Worm (Caenorhabditis elegans) whole organism, L4 larva: Measurements from ENCODE around the gene F31E9.6.
"Not testable (repeated sequence)": the region's sequence is repeated elsewhere in the genome, so short reads cannot be mapped to it uniquely, and the experiment has no call there.

Experiments
- F26F4.8 ChIP-seq: fragments of 200-800 bp; sonication (Bioruptor generic); conservative IDR thresholded peaks from 2 replicates; pipeline ENCODE4 v1.3.6; 2022; ENCODE audit warnings: missing genetic modification characterization, missing compliant biosample characterization
- R02D3.7 ChIP-seq: fragments of 150-350 bp; sonication (generic microtip); optimal IDR thresholded peaks from 3 replicates; lab custom pipeline; 2014; ENCODE audit warnings: missing biosample characterization, missing genetic modification characterization
- T20F7.1 ChIP-seq: fragments of 200-800 bp; sonication (Bioruptor generic); optimal IDR thresholded peaks from 2 replicates; lab custom pipeline; 2018; ENCODE audit warnings: mild to moderate bottlenecking, missing genetic modification characterization, missing compliant biosample characterization
- Y48G9A.11 ChIP-seq: fragments of 200-800 bp; sonication (Bioruptor generic); IDR thresholded peaks from 2 replicates; pipeline ENCODE4 v1.3.6; 2022; ENCODE audit warnings: missing genetic modification reagents, missing genetic modification characterization, missing compliant biosample characterization
- Y75B8A.6 ChIP-seq: fragments of 200-800 bp; sonication (Bioruptor generic); IDR thresholded peaks from 2 replicates; pipeline ENCODE4 v1.3.6; 2022; ENCODE audit warnings: missing genetic modification reagents, missing genetic modification characterization, missing compliant biosample characterization
- aha-1 ChIP-seq: fragments of 150-350 bp; peaks from one replicate; lab custom pipeline; 2014; ENCODE audit warnings: missing biosample characterization, missing genetic modification characterization
- arid-1 ChIP-seq: fragments of 200-800 bp; sonication (Bioruptor generic); conservative IDR thresholded peaks from 2 replicates; pipeline ENCODE4 v1.3.6; 2022; ENCODE audit warnings: missing genetic modification reagents, missing genetic modification characterization, missing compliant biosample characterization
- attf-4 ChIP-seq: sonication (generic microtip); optimal IDR thresholded peaks from 3 replicates; lab custom pipeline; 2017; ENCODE audit warnings: missing biosample characterization, missing genetic modification characterization
- ceh-44 ChIP-seq: fragments of 200-800 bp; sonication (Bioruptor generic); IDR thresholded peaks from 2 replicates; pipeline ENCODE4 v1.3.6; 2022; ENCODE audit warnings: missing genetic modification reagents, missing genetic modification characterization, missing compliant biosample characterization
- ces-1 ChIP-seq: fragments of 150-350 bp; sonication (generic microtip); optimal IDR thresholded peaks from 4 replicates; lab custom pipeline; 2014; ENCODE audit warnings: missing biosample characterization, missing genetic modification reagents, missing genetic modification characterization
- dmd-6 ChIP-seq: fragments of 200-800 bp; sonication (Bioruptor generic); IDR thresholded peaks from 2 replicates; pipeline ENCODE4 v1.3.6; 2022; ENCODE audit warnings: missing genetic modification reagents, missing genetic modification characterization, missing compliant biosample characterization
- dmd-8 ChIP-seq: fragments of 200-800 bp; sonication (Bioruptor generic); IDR thresholded peaks from 2 replicates; pipeline ENCODE4 v1.3.6; 2022; ENCODE audit warnings: missing genetic modification characterization, missing compliant biosample characterization
- dmd-9 ChIP-seq: fragments of 200-800 bp; sonication (Bioruptor generic); IDR thresholded peaks from 2 replicates; pipeline ENCODE4 v1.3.6; 2022; ENCODE audit warnings: missing genetic modification reagents, missing genetic modification characterization, missing compliant biosample characterization
- duxl-1 ChIP-seq: sonication (generic microtip); optimal IDR thresholded peaks from 2 replicates; lab custom pipeline; 2016; ENCODE audit warnings: mild to moderate bottlenecking, missing genetic modification characterization, moderate library complexity, missing compliant biosample characterization; ENCODE audit not compliant: poor library complexity
- gei-8 ChIP-seq: fragments of 200-800 bp; sonication (Bioruptor generic); optimal IDR thresholded peaks from 2 replicates; lab custom pipeline; 2018; ENCODE audit warnings: mild to moderate bottlenecking, missing genetic modification characterization, missing compliant biosample characterization
- hif-1 ChIP-seq, 2 experiments: sonication (generic microtip); optimal IDR thresholded peaks; 2 replicates each; lab custom pipeline; 2016 to 2017; ENCODE audit warnings: missing compliant biosample characterization in 2 of 2, missing genetic modification characterization in 2 of 2, missing genetic modification reagents in 2 of 2, missing genotype in 2 of 2, mild to moderate bottlenecking in 1 of 2
- lsy-2 ChIP-seq, 2 experiments: fragments of 150-350 bp in 1 of 2; sonication (generic microtip) in 1 of 2; optimal IDR thresholded peaks; 2 replicates each; lab custom pipeline; 2014 to 2017; ENCODE audit warnings: missing biosample characterization in 2 of 2, missing genetic modification characterization in 2 of 2
- mxl-3 ChIP-seq: fragments of 200-800 bp; sonication (Bioruptor generic); optimal IDR thresholded peaks from 2 replicates; lab custom pipeline; 2018; ENCODE audit warnings: mild to moderate bottlenecking, missing genetic modification characterization, missing compliant biosample characterization
- nhr-10 ChIP-seq: fragments of 150-350 bp; optimal IDR thresholded peaks from 2 replicates; lab custom pipeline; 2014; ENCODE audit warnings: missing biosample characterization, missing genetic modification characterization
- nhr-102 ChIP-seq: sonication (generic microtip); optimal IDR thresholded peaks from 2 replicates; lab custom pipeline; 2016; ENCODE audit warnings: mild to moderate bottlenecking, missing genetic modification characterization, moderate library complexity, missing compliant biosample characterization
- nhr-41 ChIP-seq: fragments of 200-800 bp; sonication (Bioruptor generic); IDR thresholded peaks from 2 replicates; pipeline ENCODE4 v1.3.6; 2022; ENCODE audit warnings: missing genetic modification reagents, missing genetic modification characterization, missing compliant biosample characterization
- nhr-48 ChIP-seq: sonication (generic microtip); optimal IDR thresholded peaks from 2 replicates; lab custom pipeline; 2016; ENCODE audit warnings: mild to moderate bottlenecking, missing genetic modification characterization, missing compliant biosample characterization
- nhr-6 ChIP-seq: fragments of 150-350 bp; optimal IDR thresholded peaks from 2 replicates; lab custom pipeline; 2014; ENCODE audit warnings: missing biosample characterization, missing genetic modification characterization
- nhr-77 ChIP-seq: fragments of 150-350 bp; optimal IDR thresholded peaks from 2 replicates; lab custom pipeline; 2014; ENCODE audit warnings: missing biosample characterization, missing genetic modification characterization
- php-3 ChIP-seq: fragments of 200-800 bp; sonication (Bioruptor generic); IDR thresholded peaks from 2 replicates; pipeline ENCODE4 v1.3.6; 2022; ENCODE audit warnings: missing genetic modification reagents, missing genetic modification characterization, missing compliant biosample characterization
- saeg-2 ChIP-seq: fragments of 200-800 bp; sonication (Bioruptor generic); IDR thresholded peaks from 2 replicates; pipeline ENCODE4 v1.3.6; 2022; ENCODE audit warnings: missing genetic modification reagents, missing genetic modification characterization, missing compliant biosample characterization
- snpc-1.2 ChIP-seq: fragments of 200-800 bp; sonication (Bioruptor generic); IDR thresholded peaks from 2 replicates; pipeline ENCODE4 v1.3.6; 2022; ENCODE audit warnings: missing genetic modification reagents, missing genetic modification characterization, missing compliant biosample characterization
- unc-39 ChIP-seq: sonication (generic microtip); optimal IDR thresholded peaks from 2 replicates; lab custom pipeline; 2017; ENCODE audit warnings: missing biosample characterization, missing genetic modification characterization
- unc-62 ChIP-seq, 3 experiments: fragments of 150-350 bp in 1 of 3; sonication (generic microtip); optimal IDR thresholded peaks in 2 of 3; peaks in 1 of 3; 1 replicate in 1 of 3; 2 replicates in 2 of 3; lab custom pipeline; 2014 to 2017; ENCODE audit warnings: missing biosample characterization in 3 of 3, missing genetic modification characterization in 3 of 3, missing genetic modification reagents in 3 of 3, missing genotype in 1 of 3
- zip-2 ChIP-seq: fragments of 150-350 bp; optimal IDR thresholded peaks from 2 replicates; lab custom pipeline; 2014; ENCODE audit warnings: missing biosample characterization, missing genetic modification characterization
- ztf-11 ChIP-seq: fragments of 150-350 bp; optimal IDR thresholded peaks from 2 replicates; lab custom pipeline; 2014; ENCODE audit warnings: missing biosample characterization, missing genetic modification characterization

The F31E9.6 gene

DNA sequence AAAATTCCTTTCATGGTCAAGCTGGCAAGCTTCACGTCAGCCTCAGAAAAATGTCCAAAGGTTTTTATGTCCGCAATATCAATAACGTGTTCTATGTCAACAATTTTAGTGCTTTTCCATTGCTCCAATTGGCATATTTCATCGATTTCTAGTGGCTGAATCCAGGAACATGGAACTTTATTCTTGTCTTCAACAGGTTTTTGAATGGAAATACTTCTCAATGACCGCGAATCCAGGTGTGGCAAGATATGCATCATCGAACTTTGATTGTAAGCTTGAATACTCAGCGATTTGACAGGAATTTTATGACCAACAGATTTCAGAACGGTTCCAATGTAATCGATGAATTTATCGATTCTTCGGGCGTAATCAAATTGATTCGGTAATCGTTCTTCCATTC, 16.3 kb downstream of the F31E9.6 start:
- TF ChIP-seq ztf-11 (tag; lab: Kevin White, UChicago), result no peak
- TF ChIP-seq unc-62 (GFP tag; optimal IDR thresholded peaks at IDR 0.05 in 1 of 2; lab: Kevin White, UChicago), result peak in 1 of 2 experiments; percentile 92
- TF ChIP-seq unc-62 (tag; optimal IDR thresholded peaks at IDR 0.05; lab: Kevin White, UChicago), result no peak

DNA sequence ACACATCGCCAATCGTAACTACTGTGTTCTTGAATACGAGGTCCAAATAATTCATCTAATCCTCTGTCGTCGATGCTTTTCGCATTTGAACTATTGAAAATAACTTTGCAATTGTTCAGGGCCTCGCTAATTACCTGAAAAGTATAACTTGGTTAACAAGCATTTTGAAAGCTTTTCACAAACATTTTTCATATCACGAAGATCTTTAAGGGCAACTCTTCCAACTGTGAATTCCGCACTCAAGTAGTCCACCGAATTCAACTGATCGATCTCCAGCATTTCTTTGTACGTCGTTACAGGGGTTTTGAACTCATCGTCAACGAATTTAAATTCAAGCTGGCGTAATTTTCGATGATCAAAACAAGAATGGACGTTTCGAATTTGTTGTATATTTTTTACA, 18.5 kb downstream of the F31E9.6 start:
- no peak for TF ChIP-seq ceh-44 (GFP tag; lab: Robert Waterston, UW)
- TF ChIP-seq F26F4.8 (GFP tag; lab: Robert Waterston, UW), result no peak
- TF ChIP-seq unc-62 (GFP tag; optimal IDR thresholded peaks at IDR 0.05 in 1 of 2; lab: Kevin White, UChicago), result peak in 1 of 2 experiments; percentile 92
- TF ChIP-seq unc-62 (tag; optimal IDR thresholded peaks at IDR 0.05; lab: Kevin White, UChicago), result no peak
- no peak for TF ChIP-seq dmd-9 (GFP tag; lab: Robert Waterston, UW)
- TF ChIP-seq attf-4 (tag; lab: Kevin White, UChicago), result no peak

ce11 chrV:17292740-17293139, 22.2 kb downstream of the F31E9.6 start:
- TF ChIP-seq nhr-41 (GFP tag; lab: Robert Waterston, UW) (no peak), ceh-44 (GFP tag; lab: Robert Waterston, UW) (0 out of 2 replicates have a peak, but pooled peaks have one; percentile 17), snpc-1.2 (GFP tag; lab: Robert Waterston, UW) (no peak), nhr-102 (tag; lab: Kevin White, UChicago) (no peak), dmd-6 (GFP tag; lab: Robert Waterston, UW) (no peak), unc-39 (tag; lab: Kevin White, UChicago) (no peak), ces-1 (no peak), aha-1 (peak; percentile 92)

ce11 chrV:17284159-17284558, 30.8 kb downstream of the F31E9.6 start:
- no peak for TF ChIP-seq mxl-3 (GFP tag; lab: Kevin White, UChicago)
- peak; percentile 95 for TF ChIP-seq aha-1
- no peak for TF ChIP-seq snpc-1.2 (GFP tag; lab: Robert Waterston, UW)
- TF ChIP-seq zip-2 (tag; lab: Kevin White, UChicago), result no peak
- no peak for TF ChIP-seq nhr-77 (tag; lab: Kevin White, UChicago)
- no peak for TF ChIP-seq unc-39 (tag; lab: Kevin White, UChicago)
- TF ChIP-seq, all 104 proteins: peak for 1

DNA sequence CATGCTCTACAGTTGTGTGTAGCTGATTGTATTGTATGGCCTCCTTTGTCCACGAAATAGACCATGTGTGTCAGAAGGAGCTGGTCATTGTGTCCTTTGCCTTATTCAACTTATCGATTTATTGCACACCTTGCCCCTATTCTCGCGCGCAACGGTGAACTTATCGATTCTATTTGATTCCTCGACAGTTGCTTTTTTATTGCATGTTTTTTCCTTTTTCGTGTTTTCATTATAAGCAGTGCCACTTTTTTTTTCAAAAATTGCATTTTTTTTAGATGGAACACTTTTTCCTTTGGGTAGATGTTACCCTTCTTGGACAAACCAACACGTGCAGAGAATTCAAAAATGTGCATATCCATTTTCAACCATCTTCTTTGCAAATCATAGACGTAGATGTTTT, 41.7 kb downstream of the F31E9.6 start, which contains the start of gene K10G4.10:
K10G4.10 (plus strand) TSS at position 301 of the 400 bp plus-strand sequence.
- no peak for TF ChIP-seq lsy-2 (tag; optimal IDR thresholded peaks at IDR 0.05; lab: Kevin White, UChicago)
- TF ChIP-seq nhr-10, result no peak
- TF ChIP-seq gei-8 (GFP tag; lab: Kevin White, UChicago), result no peak
- TF ChIP-seq arid-1 (GFP tag; lab: Robert Waterston, UW), result no peak
- TF ChIP-seq attf-4 (tag; lab: Kevin White, UChicago), result no peak
- TF ChIP-seq Y48G9A.11 (GFP tag; lab: Robert Waterston, UW), result no peak
- TF ChIP-seq nhr-6 (tag; lab: Kevin White, UChicago), result no peak
- TF ChIP-seq dmd-8 (GFP tag; lab: Robert Waterston, UW), result no peak
- TF ChIP-seq T20F7.1, result no peak
- TF ChIP-seq Y75B8A.6 (GFP tag; lab: Robert Waterston, UW), result no peak
- TF ChIP-seq R02D3.7, result no peak
- TF ChIP-seq php-3, result no peak

- TF ChIP-seq unc-62 (GFP tag; optimal IDR thresholded peaks at IDR 0.05 in 1 of 2; lab: Kevin White, UChicago), result peak in 1 of 2 experiments; percentile 91
- TF ChIP-seq unc-62 (tag; optimal IDR thresholded peaks at IDR 0.05; lab: Kevin White, UChicago), result no peak
- TF ChIP-seq duxl-1, result no peak
Observed at ce11 chrV:17272112-17272511, 42.8 kb downstream of the F31E9.6 start.

ce11 chrV:17264855-17265254, 50.1 kb downstream of the F31E9.6 start, which contains the start of gene K10G4.3:
K10G4.3 (minus strand) TSS chrV:17264955.
- not testable (repeated sequence) for TF ChIP-seq hif-1 (tag; optimal IDR thresholded peaks at IDR 0.05; lab: Kevin White, UChicago); nhr-48 (tag; lab: Kevin White, UChicago); saeg-2 (GFP tag; lab: Robert Waterston, UW)
- TF ChIP-seq, all 104 proteins: peak for 0; not testable (repeated sequence) for 104
